Worm (Caenorhabditis elegans) whole organism, late embryonic: ENCODE measurements around the gene R04D3.4.
A peak's percentile ranks its signal among the peaks of the same experiment; 100 is the strongest.

Experiments used
- C38D4.7 ChIP-seq: fragments of 200-800 bp; sonication (Bioruptor generic); optimal IDR thresholded peaks from 2 replicates; lab custom pipeline; 2018; ENCODE audit warnings: mild to moderate bottlenecking, missing genetic modification characterization, moderate library complexity, missing compliant biosample characterization
- F13H6.1 ChIP-seq: sonication (generic microtip); optimal IDR thresholded peaks from 2 replicates; lab custom pipeline; 2016; ENCODE audit warnings: missing genetic modification characterization, missing compliant biosample characterization
- K02D7.2 ChIP-seq: sonication (generic microtip); optimal IDR thresholded peaks from 2 replicates; lab custom pipeline; 2017; ENCODE audit warnings: mild to moderate bottlenecking, missing genetic modification characterization, missing compliant biosample characterization
- K09A11.1 ChIP-seq: sonication (generic microtip); optimal IDR thresholded peaks from 2 replicates; lab custom pipeline; 2017; ENCODE audit warnings: antibody characterized with exemption, mild to moderate bottlenecking, missing genetic modification characterization, missing compliant biosample characterization; ENCODE audit not compliant: insufficient read depth
- T23F11.4 ChIP-seq: fragments of 200-800 bp; sonication (Bioruptor generic); optimal IDR thresholded peaks from 2 replicates; lab custom pipeline; 2018; ENCODE audit warnings: mild to moderate bottlenecking, missing genetic modification characterization, missing compliant biosample characterization
- ahr-1 ChIP-seq: sonication (generic microtip); optimal IDR thresholded peaks from 2 replicates; lab custom pipeline; 2016; ENCODE audit warnings: missing genetic modification characterization, missing compliant biosample characterization
- ama-1 ChIP-seq: fragments of 150-350 bp; optimal IDR thresholded peaks from 2 replicates; lab custom pipeline; 2014
- ceh-14 ChIP-seq: sonication (generic microtip); optimal IDR thresholded peaks from 2 replicates; lab custom pipeline; 2016; ENCODE audit warnings: missing genotype, missing genetic modification characterization, missing compliant biosample characterization
- ceh-18 ChIP-seq: sonication (generic microtip); optimal IDR thresholded peaks from 2 replicates; lab custom pipeline; 2016; ENCODE audit warnings: missing genetic modification characterization, missing compliant biosample characterization
- ceh-22 ChIP-seq: sonication (generic microtip); optimal IDR thresholded peaks from 2 replicates; lab custom pipeline; 2017; ENCODE audit warnings: missing biosample characterization, missing genetic modification characterization
- ceh-24 ChIP-seq: sonication (generic microtip); optimal IDR thresholded peaks from 2 replicates; lab custom pipeline; 2016; ENCODE audit warnings: mild to moderate bottlenecking, missing genetic modification characterization, missing compliant biosample characterization
- ceh-30 ChIP-seq: fragments of 150-350 bp; optimal IDR thresholded peaks from 2 replicates; lab custom pipeline; 2014; ENCODE audit warnings: missing biosample characterization, missing genetic modification characterization
- ceh-31 ChIP-seq: sonication (generic microtip); optimal IDR thresholded peaks from 2 replicates; lab custom pipeline; 2016; ENCODE audit warnings: missing genetic modification characterization, missing compliant biosample characterization
- ceh-45 ChIP-seq: fragments of 200-800 bp; sonication (Bioruptor generic); IDR thresholded peaks from 2 replicates; pipeline ENCODE4 v1.3.6; 2022; ENCODE audit warnings: missing genetic modification reagents, missing genetic modification characterization, missing compliant biosample characterization
- ceh-48 ChIP-seq: sonication (generic microtip); optimal IDR thresholded peaks from 2 replicates; lab custom pipeline; 2016; ENCODE audit warnings: missing genetic modification characterization, inconsistent platforms, missing compliant biosample characterization
- ceh-6 ChIP-seq: fragments of 200-800 bp; sonication (Bioruptor generic); optimal IDR thresholded peaks from 2 replicates; lab custom pipeline; 2018; ENCODE audit warnings: mild to moderate bottlenecking, missing genetic modification characterization, missing compliant biosample characterization
- che-1 ChIP-seq: sonication (generic microtip); optimal IDR thresholded peaks from 2 replicates; lab custom pipeline; 2016; ENCODE audit warnings: mild to moderate bottlenecking, missing genetic modification characterization, missing compliant biosample characterization
- dmd-4 ChIP-seq: sonication (generic microtip); optimal IDR thresholded peaks from 2 replicates; lab custom pipeline; 2016; ENCODE audit warnings: borderline replicate concordance, missing genetic modification characterization, missing compliant biosample characterization
- dve-1 ChIP-seq: sonication (generic microtip); optimal IDR thresholded peaks from 2 replicates; lab custom pipeline; 2017; ENCODE audit warnings: antibody characterized with exemption, mild to moderate bottlenecking, missing genetic modification characterization, missing compliant biosample characterization
- elt-2 ChIP-seq: sonication (generic microtip); optimal IDR thresholded peaks from 2 replicates; lab custom pipeline; 2016; ENCODE audit warnings: missing genetic modification reagents, missing genetic modification characterization, missing compliant biosample characterization
- elt-4 ChIP-seq: sonication (generic microtip); optimal IDR thresholded peaks from 2 replicates; lab custom pipeline; 2016; ENCODE audit warnings: missing genetic modification characterization, missing compliant biosample characterization
- eyg-1 ChIP-seq: sonication (generic microtip); optimal IDR thresholded peaks from 2 replicates; lab custom pipeline; 2016; ENCODE audit warnings: missing genotype, missing genetic modification characterization, missing compliant biosample characterization
- fax-1 ChIP-seq: sonication (generic microtip); optimal IDR thresholded peaks from 2 replicates; lab custom pipeline; 2016; ENCODE audit warnings: missing genotype, missing genetic modification characterization, missing compliant biosample characterization
- fkh-6 ChIP-seq: sonication (generic microtip); optimal IDR thresholded peaks from 2 replicates; lab custom pipeline; 2016; ENCODE audit warnings: missing genetic modification characterization, missing compliant biosample characterization
- gmeb-2 ChIP-seq: sonication (generic microtip); optimal IDR thresholded peaks from 2 replicates; lab custom pipeline; 2016; ENCODE audit warnings: missing genetic modification characterization, inconsistent platforms, missing compliant biosample characterization
- hlh-13 ChIP-seq: fragments of 200-800 bp; sonication (Bioruptor generic); optimal IDR thresholded peaks from 2 replicates; lab custom pipeline; 2018; ENCODE audit warnings: mild to moderate bottlenecking, missing genetic modification characterization, missing compliant biosample characterization
- hlh-30 ChIP-seq: sonication (generic microtip); optimal IDR thresholded peaks from 2 replicates; lab custom pipeline; 2017; ENCODE audit warnings: antibody characterized with exemption, missing genetic modification characterization, missing compliant biosample characterization; ENCODE audit not compliant: insufficient read depth
- hlh-6 ChIP-seq: sonication (generic microtip); optimal IDR thresholded peaks from 2 replicates; lab custom pipeline; 2016; ENCODE audit warnings: missing genotype, missing genetic modification characterization, missing compliant biosample characterization
- madf-2 ChIP-seq: sonication (generic microtip); optimal IDR thresholded peaks from 2 replicates; lab custom pipeline; 2017; ENCODE audit warnings: missing genetic modification characterization, missing compliant biosample characterization
- mec-3 ChIP-seq: sonication (generic microtip); optimal IDR thresholded peaks from 2 replicates; lab custom pipeline; 2016; ENCODE audit warnings: borderline replicate concordance, missing genetic modification characterization, missing compliant biosample characterization
- nfya-1 ChIP-seq: sonication (generic microtip); optimal IDR thresholded peaks from 2 replicates; lab custom pipeline; 2017; ENCODE audit warnings: missing genetic modification characterization, mild to moderate bottlenecking, missing compliant biosample characterization, antibody characterized with exemption, moderate library complexity
- nhr-232 ChIP-seq: sonication (generic microtip); optimal IDR thresholded peaks from 2 replicates; lab custom pipeline; 2016; ENCODE audit warnings: missing genetic modification characterization, missing compliant biosample characterization
- npax-4 ChIP-seq: sonication (generic microtip); optimal IDR thresholded peaks from 2 replicates; lab custom pipeline; 2016; ENCODE audit warnings: missing genetic modification characterization, missing compliant biosample characterization
- odd-2 ChIP-seq: sonication (generic microtip); optimal IDR thresholded peaks from 2 replicates; lab custom pipeline; 2017; ENCODE audit warnings: antibody characterized with exemption, mild to moderate bottlenecking, missing genetic modification characterization, missing compliant biosample characterization
- pag-3 ChIP-seq: sonication (generic microtip); optimal IDR thresholded peaks from 2 replicates; lab custom pipeline; 2016; ENCODE audit warnings: missing compliant biosample characterization, missing genetic modification characterization, borderline replicate concordance
- pat-9 ChIP-seq: fragments of 200-800 bp; sonication (Bioruptor generic); optimal IDR thresholded peaks from 2 replicates; lab custom pipeline; 2018; ENCODE audit warnings: mild to moderate bottlenecking, missing genetic modification characterization, moderate library complexity, missing compliant biosample characterization
- pax-1 ChIP-seq: fragments of 150-350 bp; optimal IDR thresholded peaks from 2 replicates; lab custom pipeline; 2014; ENCODE audit warnings: missing biosample characterization, missing genetic modification characterization
- pha-2 ChIP-seq: sonication (generic microtip); optimal IDR thresholded peaks from 2 replicates; lab custom pipeline; 2017; ENCODE audit warnings: mild to moderate bottlenecking, missing genetic modification characterization, missing compliant biosample characterization
- pros-1 ChIP-seq: fragments of 150-350 bp; optimal IDR thresholded peaks from 2 replicates; lab custom pipeline; 2014; ENCODE audit warnings: missing biosample characterization, missing genetic modification reagents, missing genetic modification characterization
- rnt-1 ChIP-seq: sonication (generic microtip); optimal IDR thresholded peaks from 2 replicates; lab custom pipeline; 2016; ENCODE audit warnings: missing genetic modification characterization, missing compliant biosample characterization
- sdc-2 ChIP-seq: sonication (generic microtip); optimal IDR thresholded peaks from 2 replicates; lab custom pipeline; 2016; ENCODE audit warnings: missing genotype, missing genetic modification characterization, missing compliant biosample characterization
- syd-9 ChIP-seq: sonication (generic microtip); optimal IDR thresholded peaks from 2 replicates; lab custom pipeline; 2016; ENCODE audit warnings: mild to moderate bottlenecking, missing genetic modification characterization, moderate library complexity, missing compliant biosample characterization
- tbx-2 ChIP-seq: sonication (generic microtip); optimal IDR thresholded peaks from 2 replicates; lab custom pipeline; 2016; ENCODE audit warnings: missing genetic modification characterization, missing compliant biosample characterization
- unc-42 ChIP-seq: sonication (generic microtip); optimal IDR thresholded peaks from 2 replicates; lab custom pipeline; 2016; ENCODE audit warnings: missing genotype, missing genetic modification characterization, missing compliant biosample characterization
- unc-55 ChIP-seq: sonication (generic microtip); optimal IDR thresholded peaks from 2 replicates; lab custom pipeline; 2017; ENCODE audit warnings: missing biosample characterization, missing genetic modification reagents, missing genetic modification characterization
- zip-5 ChIP-seq: sonication (generic microtip); optimal IDR thresholded peaks from 2 replicates; lab custom pipeline; 2016; ENCODE audit warnings: missing genetic modification characterization, missing compliant biosample characterization
- ztf-16 ChIP-seq: sonication (generic microtip); optimal IDR thresholded peaks from 2 replicates; lab custom pipeline; 2017; ENCODE audit warnings: missing genetic modification characterization, missing compliant biosample characterization

Gene R04D3.4

DNA sequence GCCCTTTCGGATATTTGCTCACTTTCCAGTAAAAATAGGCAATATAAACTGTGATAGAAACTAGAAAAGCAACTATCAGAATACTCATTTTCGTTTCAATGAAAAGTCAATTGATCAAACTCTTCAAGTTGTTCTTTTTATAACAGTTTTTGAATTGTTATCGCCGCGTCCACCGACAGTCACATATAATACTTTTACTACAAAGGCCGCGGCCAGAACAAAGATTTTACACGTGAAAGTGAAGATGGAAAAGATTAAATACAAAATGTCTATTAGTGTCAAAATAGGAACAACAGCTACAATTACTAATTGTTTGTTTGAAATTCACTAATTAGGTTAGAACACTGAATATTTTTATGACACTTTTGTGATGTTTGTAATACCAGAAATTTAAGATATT, 19.0 kb downstream of the R04D3.4 start, which contains the start of gene cyp-14A2:
cyp-14A2 (minus strand) TSS at position 101 of the 400 bp plus-strand sequence.
- TF ChIP-seq elt-4 (no peak), dve-1 (tag; lab: Kevin White, UChicago) (no peak), pag-3 (tag; lab: Kevin White, UChicago) (no peak), ceh-22 (tag; lab: Kevin White, UChicago) (no peak), madf-2 (no peak), tbx-2 (tag; lab: Kevin White, UChicago) (no peak), ceh-30 (tag; lab: Kevin White, UChicago) (no peak), unc-42 (tag; lab: Kevin White, UChicago) (no peak), K02D7.2 (tag; lab: Kevin White, UChicago) (no peak), hlh-30 (no peak), ztf-16 (tag; lab: Kevin White, UChicago) (no peak), rnt-1 (tag; lab: Kevin White, UChicago) (no peak), ceh-24 (tag; lab: Kevin White, UChicago) (no peak), nhr-232 (no peak), pros-1 (no peak), hlh-6 (tag; lab: Kevin White, UChicago) (no peak), hlh-13 (GFP tag; lab: Kevin White, UChicago) (no peak), odd-2 (tag; lab: Kevin White, UChicago) (no peak), pat-9 (tag; lab: Kevin White, UChicago) (no peak)

DNA sequence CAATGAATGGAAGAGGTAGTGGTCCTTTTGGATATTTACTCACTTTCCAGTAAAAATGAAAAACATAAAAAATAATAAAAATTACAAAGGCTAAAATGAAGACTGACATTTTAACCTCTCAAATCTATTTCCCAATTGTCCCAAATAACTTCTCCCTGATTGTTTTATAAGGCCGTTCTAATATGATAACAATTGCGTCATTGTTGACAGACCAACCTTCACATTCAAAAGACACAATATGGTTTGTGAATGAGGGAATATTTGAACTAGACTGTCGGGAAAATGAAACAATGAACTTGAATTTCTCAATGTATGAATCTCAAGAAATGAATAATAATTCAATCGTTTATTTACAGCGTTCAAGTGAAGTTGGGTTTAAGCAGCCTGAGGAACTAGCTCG, 21.4 kb downstream of the R04D3.4 start, which contains the start of gene cyp-14A1:
cyp-14A1 (minus strand) TSS at position 126 of the 400 bp plus-strand sequence.
- no peak for TF ChIP-seq elt-4
- no peak for TF ChIP-seq mec-3 (tag; lab: Kevin White, UChicago)
- TF ChIP-seq ceh-48 (tag; lab: Kevin White, UChicago), result no peak

DNA sequence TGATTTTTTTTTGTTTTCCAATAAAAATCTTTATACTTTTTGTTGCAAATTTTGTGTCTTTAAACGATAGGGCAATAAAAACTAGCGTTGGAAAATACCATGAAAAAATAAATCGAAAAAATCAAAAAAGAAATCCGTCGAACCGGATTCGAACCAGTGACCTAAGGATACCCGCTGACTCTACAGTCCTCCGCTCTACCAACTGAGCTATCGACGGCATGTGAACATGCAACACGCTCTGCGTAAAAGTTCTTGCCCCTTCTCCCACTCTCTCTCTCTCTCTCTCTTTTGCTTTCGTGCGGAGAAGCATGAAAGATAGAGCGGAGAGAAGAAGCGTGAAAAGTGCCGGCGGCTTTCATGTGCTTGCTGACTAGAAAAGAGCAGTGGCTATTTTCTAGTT, 24.1 kb downstream of the R04D3.4 start:
- TF ChIP-seq ceh-22 (tag; lab: Kevin White, UChicago) (no peak), K09A11.1 (tag; lab: Kevin White, UChicago) (no peak), rnt-1 (tag; lab: Kevin White, UChicago) (peak; percentile 10), hlh-30 (peak; percentile 12), syd-9 (tag; lab: Kevin White, UChicago) (peak; percentile 64), ceh-18 (peak; percentile 53), pha-2 (tag; lab: Kevin White, UChicago) (peak; percentile 69), ahr-1 (peak; percentile 31), ama-1 (lab: Kevin White, UChicago) (no peak), ceh-45 (GFP tag; lab: Robert Waterston, UW) (peak; percentile 76), tbx-2 (tag; lab: Kevin White, UChicago) (peak; percentile 41), pax-1 (tag; lab: Kevin White, UChicago) (no peak), T23F11.4 (peak; percentile 62), ceh-14 (tag; lab: Kevin White, UChicago) (peak; percentile 84), che-1 (tag; lab: Kevin White, UChicago) (peak; percentile 74), unc-55 (GFP tag; lab: Kevin White, UChicago) (no peak), pat-9 (tag; lab: Kevin White, UChicago) (peak; percentile 78), C38D4.7 (GFP tag; lab: Kevin White, UChicago) (peak; percentile 77), nfya-1 (tag; lab: Kevin White, UChicago) (peak; percentile 44), madf-2 (peak; percentile 70), gmeb-2 (peak; percentile 81), npax-4 (tag; lab: Kevin White, UChicago) (peak; percentile 52), hlh-13 (GFP tag; lab: Kevin White, UChicago) (peak; percentile 62), elt-2 (tag; lab: Kevin White, UChicago) (peak; percentile 69), elt-4 (no peak), sdc-2 (tag; lab: Kevin White, UChicago) (peak; percentile 81), dmd-4 (peak; percentile 79), ceh-6 (peak; percentile 63), K02D7.2 (tag; lab: Kevin White, UChicago) (peak; percentile 64), F13H6.1 (tag; lab: Kevin White, UChicago) (peak; percentile 69), unc-42 (tag; lab: Kevin White, UChicago) (no peak), fax-1 (tag; lab: Kevin White, UChicago) (peak; percentile 56), pros-1 (no peak), nhr-232 (peak; percentile 71), fkh-6 (tag; lab: Kevin White, UChicago) (peak; percentile 64), eyg-1 (tag; lab: Kevin White, UChicago) (peak; percentile 64), zip-5 (tag; lab: Kevin White, UChicago) (peak; percentile 43), ceh-31 (tag; lab: Kevin White, UChicago) (peak; percentile 65)
